Worm (Caenorhabditis elegans) whole organism, L2 larva: ENCODE measurements around the gene sri-67.

Source experiments
- elt-1 ChIP-seq: fragments of 150-350 bp; optimal IDR thresholded peaks from 2 replicates; lab custom pipeline; 2014; ENCODE audit warnings: missing biosample characterization, missing genetic modification characterization
- lin-13 ChIP-seq: fragments of 150-350 bp; optimal IDR thresholded peaks from 2 replicates; lab custom pipeline; 2014; ENCODE audit warnings: missing biosample characterization, missing genetic modification reagents, missing genetic modification characterization
- skn-1 ChIP-seq: sonication (generic microtip); optimal IDR thresholded peaks from 2 replicates; lab custom pipeline; 2017; ENCODE audit warnings: missing biosample characterization, missing genetic modification characterization
- unc-62 ChIP-seq: fragments of 150-350 bp; optimal IDR thresholded peaks from 2 replicates; lab custom pipeline; 2014; ENCODE audit warnings: missing biosample characterization, missing genetic modification reagents, missing genetic modification characterization

ce11 chrV:19972984-19973383 is 14.8 kb upstream of the sri-67 start, which contains the start of gene srh-173:
- no peak for TF ChIP-seq lin-13 (GFP tag; lab: Kevin White, UChicago)
- TF ChIP-seq unc-62 (GFP tag; lab: Kevin White, UChicago) = no peak
- TF ChIP-seq elt-1 (tag; lab: Kevin White, UChicago) = no peak
- no peak for TF ChIP-seq skn-1 (tag; lab: Kevin White, UChicago)
